Fruit fly (Drosophila melanogaster): ENCODE results near the gene Nbr.

Gene Nbr

dm6 chr2L:21153844-21154243 lies 9.0 kb downstream of the Nbr start (continued):
- TF ChIP-seq CG8924 (tag; optimal IDR thresholded peaks at IDR 0.05): no peak
- TF ChIP-seq CG11093 (GFP tag; IDR thresholded peaks at IDR 0.05): no peak
- TF ChIP-seq trem (tag; optimal IDR thresholded peaks at IDR 0.05): peak; percentile 41
- TF ChIP-seq CG11398 (GFP tag; optimal IDR thresholded peaks at IDR 0.05): no peak
- TF ChIP-seq CG15601 (tag; optimal IDR thresholded peaks at IDR 0.05): peak; percentile 14
- no peak for TF ChIP-seq CG2199 (GFP tag; IDR thresholded peaks at IDR 0.05)
- TF ChIP-seq slbo (GFP tag; IDR thresholded peaks at IDR 0.05): no peak
- TF ChIP-seq ap (GFP tag; IDR thresholded peaks at IDR 0.05): no peak
- TF ChIP-seq grn (GFP tag; optimal IDR thresholded peaks at IDR 0.05): peak; percentile 12
- no peak for TF ChIP-seq CG31365 (tag; optimal IDR thresholded peaks at IDR 0.05)
- TF ChIP-seq Atf3 (GFP tag; optimal IDR thresholded peaks at IDR 0.05): no peak
- TF ChIP-seq D (optimal IDR thresholded peaks at IDR 0.05): no peak
- no peak for TF ChIP-seq D (GFP tag; optimal IDR thresholded peaks at IDR 0.05)
- peak; percentile 86 for TF ChIP-seq MBD-R2 (GFP tag; IDR thresholded peaks at IDR 0.05)
- no peak for TF ChIP-seq fd3F (GFP tag; optimal IDR thresholded peaks at IDR 0.05)
- TF ChIP-seq CG8290 (GFP tag; optimal IDR thresholded peaks at IDR 0.05): no peak
- TF ChIP-seq CG8290 (tag; optimal IDR thresholded peaks at IDR 0.05): peak in 1 of 2 experiments; percentile 49
- no peak for TF ChIP-seq Taf1 (GFP tag; IDR thresholded peaks at IDR 0.05)
- no peak for TF ChIP-seq org-1 (GFP tag; optimal IDR thresholded peaks at IDR 0.05)
- TF ChIP-seq ttk (GFP tag; IDR thresholded peaks at IDR 0.05): no peak
- no peak for TF ChIP-seq mam (GFP tag; optimal IDR thresholded peaks at IDR 0.05)
- TF ChIP-seq Usf (GFP tag; optimal IDR thresholded peaks at IDR 0.05): no peak
- no peak for TF ChIP-seq CG17359 (tag; optimal IDR thresholded peaks at IDR 0.05)
- no peak for TF ChIP-seq vnd (GFP tag; IDR thresholded peaks at IDR 0.05; ENCODE audit: partially characterized antibody)
- TF ChIP-seq yki (optimal IDR thresholded peaks at IDR 0.05): no peak
- TF ChIP-seq CG9817 (tag; optimal IDR thresholded peaks at IDR 0.05): no peak
- no peak for TF ChIP-seq da (GFP tag; optimal IDR thresholded peaks at IDR 0.05)
- TF ChIP-seq btn (GFP tag; optimal IDR thresholded peaks at IDR 0.05): no peak
- TF ChIP-seq maf-S (GFP tag; optimal IDR thresholded peaks at IDR 0.05): no peak
- TF ChIP-seq CG10321 (GFP tag; IDR thresholded peaks at IDR 0.05): no peak
- TF ChIP-seq Mrtf (GFP tag; IDR thresholded peaks at IDR 0.05): no peak
- no peak for TF ChIP-seq CG8944 (GFP tag; optimal IDR thresholded peaks at IDR 0.05)
- TF ChIP-seq CG1233 (GFP tag; optimal IDR thresholded peaks at IDR 0.05): no peak
- TF ChIP-seq CG12104 (GFP tag; optimal IDR thresholded peaks at IDR 0.05): no peak
- TF ChIP-seq dmrt11E (tag; optimal IDR thresholded peaks at IDR 0.05): no peak
- no peak for TF ChIP-seq ems (GFP tag; optimal IDR thresholded peaks at IDR 0.05)
- peak; percentile 16; the same call in 1 of the 2 replicates for TF ChIP-seq Scr (GFP tag; IDR thresholded peaks at IDR 0.05; ENCODE audit: partially characterized antibody)
- peak; percentile 21 for TF ChIP-seq MESR4 (GFP tag; optimal IDR thresholded peaks at IDR 0.05)
- no peak for TF ChIP-seq CG2202 (tag; optimal IDR thresholded peaks at IDR 0.05)
- peak; percentile 41 for TF ChIP-seq Dp (GFP tag; optimal IDR thresholded peaks at IDR 0.05)
- no peak for TF ChIP-seq Poxn (GFP tag; IDR thresholded peaks at IDR 0.05)
- no peak for TF ChIP-seq sim (GFP tag; IDR thresholded peaks at IDR 0.05)
- TF ChIP-seq Fer1 (GFP tag; optimal IDR thresholded peaks at IDR 0.05): peak; percentile 22
- TF ChIP-seq BEAF-32 (GFP tag; optimal IDR thresholded peaks at IDR 0.05): peak; percentile 29
- no peak for TF ChIP-seq tup (GFP tag; optimal IDR thresholded peaks at IDR 0.05)
- no peak for TF ChIP-seq CG1792 (GFP tag; optimal IDR thresholded peaks at IDR 0.05)
- no peak for TF ChIP-seq CG9727 (GFP tag; optimal IDR thresholded peaks at IDR 0.05)
- no peak for TF ChIP-seq ara (GFP tag; IDR thresholded peaks at IDR 0.05)
- no peak for TF ChIP-seq ash1 (GFP tag; optimal IDR thresholded peaks at IDR 0.05)
- TF ChIP-seq Rx (GFP tag; IDR thresholded peaks at IDR 0.05): no peak
- peak; percentile 41 for TF ChIP-seq CG15514 (GFP tag; optimal IDR thresholded peaks at IDR 0.05)
- TF ChIP-seq Gug (GFP tag; IDR thresholded peaks at IDR 0.05): no peak
- TF ChIP-seq nerfin-1 (tag; optimal IDR thresholded peaks at IDR 0.05): peak; percentile 78
